Fruit fly (Drosophila melanogaster) whole organism, embryonic: ENCODE measurements around the gene CG31675.
A peak's percentile ranks its signal among the peaks of the same experiment; 100 is the strongest.

Experiments
- Antp ChIP-seq: fragments of 200-800 bp; sonication (Bioruptor generic); optimal IDR thresholded peaks from 3 replicates; lab custom pipeline; 2016; ENCODE audit warnings: missing biosample characterization, missing genetic modification characterization
- CG10274 ChIP-seq: fragments of 200-800 bp; sonication (Bioruptor generic); optimal IDR thresholded peaks from 3 replicates; lab custom pipeline; 2017; ENCODE audit warnings: missing biosample characterization, mild to moderate bottlenecking, missing genetic modification characterization
- CG10543 ChIP-seq: fragments of 200-800 bp; sonication (Bioruptor generic); optimal IDR thresholded peaks from 3 replicates; lab custom pipeline; 2017; ENCODE audit warnings: missing biosample characterization, mild to moderate bottlenecking, missing genetic modification characterization, moderate library complexity
- CG12071 ChIP-seq: fragments of 200-800 bp; sonication (Bioruptor generic); optimal IDR thresholded peaks from 3 replicates; lab custom pipeline; 2018; ENCODE audit warnings: missing biosample characterization, mild to moderate bottlenecking, missing genetic modification characterization
- CG12299 ChIP-seq: fragments of 200-800 bp; sonication (Bioruptor generic); optimal IDR thresholded peaks from 2 replicates; lab custom pipeline; 2018; ENCODE audit warnings: missing biosample characterization, mild to moderate bottlenecking, missing genetic modification characterization
- CG1529 ChIP-seq: fragments of 200-800 bp; sonication (Bioruptor generic); optimal IDR thresholded peaks from 3 replicates; lab custom pipeline; 2018; ENCODE audit warnings: missing biosample characterization, missing genetic modification characterization
- CG17359 ChIP-seq: fragments of 200-800 bp; sonication (Bioruptor generic); optimal IDR thresholded peaks from 3 replicates; lab custom pipeline; 2018; ENCODE audit warnings: missing biosample characterization, mild to moderate bottlenecking, missing genetic modification characterization, moderate library complexity
- CG30403 ChIP-seq: fragments of 200-800 bp; sonication (Bioruptor generic); optimal IDR thresholded peaks from 3 replicates; lab custom pipeline; 2016; ENCODE audit warnings: missing biosample characterization, missing genetic modification characterization
- CG32767 ChIP-seq: fragments of 200-800 bp; sonication (Bioruptor generic); IDR thresholded peaks from 2 replicates; pipeline ENCODE4 v1.3.6; 2022; ENCODE audit warnings: missing biosample characterization, missing genetic modification characterization
- CG3281 ChIP-seq: fragments of 200-800 bp; sonication (Bioruptor generic); optimal IDR thresholded peaks from 3 replicates; lab custom pipeline; 2017; ENCODE audit warnings: missing biosample characterization, mild to moderate bottlenecking, missing genetic modification characterization
- CG4282 ChIP-seq: fragments of 200-800 bp; sonication (Bioruptor generic); optimal IDR thresholded peaks from 2 replicates; lab custom pipeline; 2016; ENCODE audit warnings: missing biosample characterization, missing genetic modification characterization
- CG4730 ChIP-seq: fragments of 200-800 bp; sonication (Bioruptor generic); IDR thresholded peaks from 2 replicates; pipeline ENCODE4 v1.3.6; 2022; ENCODE audit warnings: missing biosample characterization, missing genetic modification characterization
- CG5245 ChIP-seq: fragments of 200-800 bp; sonication (Bioruptor generic); optimal IDR thresholded peaks from 3 replicates; lab custom pipeline; 2016; ENCODE audit warnings: missing biosample characterization, missing genetic modification characterization
- CG7745 ChIP-seq: fragments of 200-800 bp; sonication (Bioruptor generic); optimal IDR thresholded peaks from 2 replicates; lab custom pipeline; 2018; ENCODE audit warnings: missing biosample characterization, mild to moderate bottlenecking, missing genetic modification characterization, moderate library complexity
- CG7963 ChIP-seq: fragments of 200-800 bp; sonication (Bioruptor generic); IDR thresholded peaks from 3 replicates; pipeline ENCODE4 v1.3.6; 2022; ENCODE audit warnings: missing biosample characterization, missing genetic modification characterization; ENCODE audit not compliant: partially characterized antibody
- CG8388 ChIP-seq: fragments of 200-800 bp; sonication (Bioruptor generic); optimal IDR thresholded peaks from 2 replicates; lab custom pipeline; 2019; ENCODE audit warnings: missing biosample characterization, mild to moderate bottlenecking, missing genetic modification characterization, moderate library complexity
- CG8944 ChIP-seq: fragments of 200-800 bp; sonication (Bioruptor generic); optimal IDR thresholded peaks from 3 replicates; lab custom pipeline; 2016; ENCODE audit warnings: missing biosample characterization, missing genetic modification characterization
- CG9215 ChIP-seq: fragments of 200-800 bp; sonication (Bioruptor generic); IDR thresholded peaks from 2 replicates; pipeline ENCODE4 v1.3.6; 2022; ENCODE audit warnings: missing biosample characterization, missing genetic modification characterization
- CG9797 ChIP-seq: fragments of 200-800 bp; sonication (Bioruptor generic); optimal IDR thresholded peaks from 3 replicates; lab custom pipeline; 2018; ENCODE audit warnings: missing biosample characterization, mild to moderate bottlenecking, missing genetic modification characterization
- CTCF ChIP-seq: fragments of 200-800 bp; sonication (Bioruptor generic); optimal IDR thresholded peaks from 2 replicates; lab custom pipeline; 2017; ENCODE audit warnings: missing biosample characterization, mild to moderate bottlenecking, missing genetic modification characterization, moderate library complexity
- CkIIα-i1 ChIP-seq: fragments of 200-800 bp; sonication (Bioruptor generic); IDR thresholded peaks from 2 replicates; pipeline ENCODE4 v1.3.6; 2022; ENCODE audit warnings: missing biosample characterization, missing genetic modification characterization
- D19A ChIP-seq: fragments of 200-800 bp; optimal IDR thresholded peaks from 3 replicates; lab custom pipeline; 2019; ENCODE audit warnings: missing biosample characterization, mild to moderate bottlenecking, missing genetic modification characterization, moderate library complexity
- Doc2 ChIP-seq: fragments of 200-800 bp; sonication (Bioruptor generic); IDR thresholded peaks from 2 replicates; pipeline ENCODE4 v1.3.6; 2022; ENCODE audit warnings: missing biosample characterization, missing genetic modification characterization
- Dref ChIP-seq: fragments of 200-800 bp; sonication (Bioruptor generic); IDR thresholded peaks from 2 replicates; pipeline ENCODE4 v1.3.6; 2022; ENCODE audit warnings: missing biosample characterization, missing genetic modification characterization
- HmgD ChIP-seq: fragments of 200-800 bp; sonication (Bioruptor generic); optimal IDR thresholded peaks from 3 replicates; lab custom pipeline; 2016; ENCODE audit warnings: missing biosample characterization, missing genetic modification characterization
- NFAT ChIP-seq: fragments of 200-800 bp; sonication (Bioruptor generic); IDR thresholded peaks from 2 replicates; pipeline ENCODE4 v1.3.6; 2022; ENCODE audit warnings: missing biosample characterization, missing genetic modification characterization
- Oli ChIP-seq: fragments of 200-800 bp; sonication (Bioruptor generic); optimal IDR thresholded peaks from 2 replicates; lab custom pipeline; 2018; ENCODE audit warnings: missing biosample characterization, mild to moderate bottlenecking, missing genetic modification characterization, moderate library complexity
- Ptx1 ChIP-seq: fragments of 200-800 bp; sonication (Bioruptor generic); IDR thresholded peaks from 2 replicates; pipeline ENCODE4 v1.3.6; 2022; ENCODE audit warnings: missing biosample characterization, missing genetic modification characterization
- Rfx ChIP-seq: fragments of 200-800 bp; sonication (Bioruptor generic); IDR thresholded peaks from 2 replicates; pipeline ENCODE4 v1.3.6; 2022; ENCODE audit warnings: missing biosample characterization, missing genetic modification characterization
- Stat92E ChIP-seq, 3 experiments: fragments of >200 bp in 2 of 3; fragments of 200-800 bp in 1 of 3; sonication (Bioruptor generic) in 1 of 3; optimal IDR thresholded peaks; 2 replicates each; lab custom pipeline; 2017 to 2019; ENCODE audit warnings: missing biosample characterization in 3 of 3, missing genetic modification characterization in 3 of 3, mild to moderate bottlenecking in 1 of 3, moderate library complexity in 1 of 3
- Xrp1 ChIP-seq: fragments of 200-800 bp; sonication (Bioruptor generic); IDR thresholded peaks from 2 replicates; pipeline ENCODE4 v1.3.6; 2022; ENCODE audit warnings: missing biosample characterization, missing genetic modification characterization
- chm ChIP-seq: fragments of 200-800 bp; sonication (Bioruptor generic); IDR thresholded peaks from 2 replicates; pipeline ENCODE4 v1.3.6; 2022; ENCODE audit warnings: missing biosample characterization, missing genetic modification characterization
- cwo ChIP-seq: fragments of 200-800 bp; sonication (Bioruptor generic); optimal IDR thresholded peaks from 3 replicates; lab custom pipeline; 2017; ENCODE audit warnings: missing biosample characterization, missing genetic modification characterization, mild to moderate bottlenecking, moderate library complexity, missing genetic modification reagents
- dati ChIP-seq: fragments of 200-800 bp; sonication (Bioruptor generic); IDR thresholded peaks from 2 replicates; pipeline ENCODE4 v1.3.6; 2022; ENCODE audit warnings: missing biosample characterization, missing genetic modification characterization
- dimm ChIP-seq: fragments of 200-800 bp; sonication (Bioruptor generic); IDR thresholded peaks from 2 replicates; pipeline ENCODE4 v1.3.6; 2022; ENCODE audit warnings: missing biosample characterization, missing genetic modification characterization
- disco-r ChIP-seq: fragments of 200-800 bp; sonication (Bioruptor generic); optimal IDR thresholded peaks from 2 replicates; lab custom pipeline; 2016; ENCODE audit warnings: missing biosample characterization, missing genetic modification characterization
- dysf ChIP-seq: fragments of 200-800 bp; sonication (Bioruptor generic); IDR thresholded peaks from 3 replicates; pipeline ENCODE4 v1.3.6; 2022; ENCODE audit warnings: missing biosample characterization, missing genetic modification characterization
- emc ChIP-seq: fragments of 200-800 bp; sonication (Bioruptor generic); optimal IDR thresholded peaks from 2 replicates; lab custom pipeline; 2016; ENCODE audit warnings: missing biosample characterization, missing genetic modification characterization
- fd102C ChIP-seq: fragments of 200-800 bp; sonication (Bioruptor generic); optimal IDR thresholded peaks from 2 replicates; lab custom pipeline; 2018; ENCODE audit warnings: missing biosample characterization, mild to moderate bottlenecking, missing genetic modification characterization, moderate library complexity
- gcm ChIP-seq: fragments of 200-800 bp; sonication (Bioruptor generic); optimal IDR thresholded peaks from 2 replicates; lab custom pipeline; 2019; ENCODE audit warnings: missing biosample characterization, mild to moderate bottlenecking, missing genetic modification characterization, moderate library complexity
- gcm2 ChIP-seq: fragments of 200-800 bp; sonication (Bioruptor generic); optimal IDR thresholded peaks from 2 replicates; lab custom pipeline; 2016; ENCODE audit warnings: missing biosample characterization, missing genetic modification characterization
- ham ChIP-seq: fragments of 200-800 bp; sonication (Bioruptor generic); IDR thresholded peaks from 2 replicates; pipeline ENCODE4 v1.3.6; 2022; ENCODE audit warnings: missing biosample characterization, missing genetic modification characterization
- jigr1 ChIP-seq: fragments of 200-800 bp; sonication (Bioruptor generic); IDR thresholded peaks from 3 replicates; pipeline ENCODE4 v1.3.6; 2022; ENCODE audit warnings: missing biosample characterization, missing genetic modification characterization
- lov ChIP-seq, 2 experiments: fragments of 200-800 bp in 1 of 2; fragments of >200 bp in 1 of 2; sonication (Bioruptor generic) in 1 of 2; IDR thresholded peaks in 1 of 2; optimal IDR thresholded peaks in 1 of 2; 2 replicates in 1 of 2; 3 replicates in 1 of 2; pipeline versions ENCODE4 v1.3.6 to Lab custom; 2017 to 2022; ENCODE audit warnings: missing biosample characterization in 1 of 2, missing genetic modification characterization in 1 of 2
- onecut ChIP-seq: fragments of 200-800 bp; sonication (Bioruptor generic); IDR thresholded peaks from 2 replicates; pipeline ENCODE4 v1.3.6; 2022; ENCODE audit warnings: missing biosample characterization, missing genetic modification characterization
- org-1 ChIP-seq: fragments of 200-800 bp; sonication (Bioruptor generic); optimal IDR thresholded peaks from 2 replicates; lab custom pipeline; 2017; ENCODE audit warnings: missing biosample characterization, missing genetic modification characterization
- peb ChIP-seq: fragments of 200-800 bp; sonication (Bioruptor generic); IDR thresholded peaks from 2 replicates; pipeline ENCODE4 v1.3.6; 2022; ENCODE audit warnings: missing biosample characterization, missing genetic modification characterization
- pho ChIP-seq: fragments of 200-800 bp; sonication (Bioruptor generic); optimal IDR thresholded peaks from 2 replicates; lab custom pipeline; 2016; ENCODE audit warnings: missing biosample characterization, missing genetic modification characterization
- rib ChIP-seq: fragments of 200-800 bp; sonication (Bioruptor generic); IDR thresholded peaks from 2 replicates; pipeline ENCODE4 v1.3.6; 2022; ENCODE audit warnings: missing biosample characterization, missing genetic modification characterization
- slbo ChIP-seq: fragments of 200-800 bp; sonication (Bioruptor generic); IDR thresholded peaks from 2 replicates; pipeline ENCODE4 v1.3.6; 2022; ENCODE audit warnings: missing biosample characterization, missing genetic modification characterization
- sug ChIP-seq: fragments of 200-800 bp; optimal IDR thresholded peaks from 2 replicates; lab custom pipeline; 2019; ENCODE audit warnings: missing biosample characterization, mild to moderate bottlenecking, missing genetic modification characterization, moderate library complexity
- vfl ChIP-seq: fragments of 200-800 bp; sonication (Bioruptor generic); optimal IDR thresholded peaks from 2 replicates; lab custom pipeline; 2016; ENCODE audit warnings: missing biosample characterization, missing genetic modification characterization

The CG31675 gene

DNA sequence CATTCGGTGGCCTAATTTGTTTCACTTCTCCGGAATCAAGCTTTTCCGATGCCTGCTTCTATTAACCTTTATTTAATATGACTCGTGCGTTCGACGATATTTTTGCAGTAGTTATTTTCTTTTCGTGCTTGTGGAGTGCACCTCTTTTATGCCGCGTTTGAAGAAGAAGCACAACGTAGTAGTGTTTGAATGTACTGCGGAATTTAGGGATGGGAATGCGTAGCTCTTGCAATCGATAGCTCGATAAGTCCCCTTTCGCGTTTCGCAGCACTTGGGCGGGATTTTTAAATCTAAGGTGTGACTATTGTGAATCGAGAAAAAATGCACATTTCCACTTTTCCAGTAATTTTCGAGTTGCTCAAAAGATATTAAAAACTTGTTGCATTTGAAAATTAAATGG lies 51.2 kb downstream of the CG31675 start, which contains the start of the genes CG43739 and sky (continued):
- no peak for TF ChIP-seq dysf (GFP tag; lab: Robert Waterston, UW)
- TF ChIP-seq jigr1 (GFP tag; lab: Robert Waterston, UW): no peak
- TF ChIP-seq ham (GFP tag; lab: Robert Waterston, UW): no peak
- TF ChIP-seq Ptx1 (GFP tag; lab: Robert Waterston, UW): no peak
- TF ChIP-seq CG4282 (GFP tag; lab: Kevin White, UChicago): no peak
- no peak for TF ChIP-seq CG8944 (GFP tag; lab: Kevin White, UChicago)
- TF ChIP-seq Stat92E (GFP tag; optimal IDR thresholded peaks at IDR 0.05; lab: Kevin White, UChicago): no peak
- no peak for TF ChIP-seq emc
- no peak for TF ChIP-seq dimm (GFP tag; lab: Robert Waterston, UW)
- no peak for TF ChIP-seq cwo (GFP tag; lab: Kevin White, UChicago)
- TF ChIP-seq Xrp1 (GFP tag; lab: Robert Waterston, UW): no peak
- TF ChIP-seq CG12299 (tag; lab: Kevin White, UChicago): no peak
- TF ChIP-seq Rfx (GFP tag; lab: Robert Waterston, UW): peak; percentile 59
- TF ChIP-seq peb (GFP tag; lab: Robert Waterston, UW): no peak
- no peak for TF ChIP-seq D19A (tag; lab: Kevin White, UChicago)
- peak; percentile 32; the same call in 1 of the 2 replicates for TF ChIP-seq chm (GFP tag; lab: Robert Waterston, UW)
- no peak for TF ChIP-seq CG8388 (GFP tag; lab: Kevin White, UChicago)
- no peak for TF ChIP-seq dati (GFP tag; lab: Robert Waterston, UW)
- no peak for TF ChIP-seq gcm (GFP tag; lab: Kevin White, UChicago)
- TF ChIP-seq fd102C (GFP tag; lab: Kevin White, UChicago): no peak
- no peak for TF ChIP-seq CG10274 (GFP tag; lab: Kevin White, UChicago)
- peak; percentile 85 for TF ChIP-seq CG7963 (GFP tag; lab: Robert Waterston, UW)
- peak; percentile 73 for TF ChIP-seq slbo (GFP tag; lab: Robert Waterston, UW)
- TF ChIP-seq CG17359: no peak
- TF ChIP-seq disco-r (GFP tag; lab: Kevin White, UChicago): no peak
- 0 out of 2 replicates have a peak, but pooled peaks have one; percentile 38 for TF ChIP-seq rib
- TF ChIP-seq CG7745 (tag; lab: Kevin White, UChicago): no peak
- TF ChIP-seq CG5245 (GFP tag; lab: Kevin White, UChicago): no peak
- 0 out of 2 replicates have a peak, but pooled peaks have one; percentile 10 for TF ChIP-seq onecut (GFP tag; lab: Robert Waterston, UW)
- peak; percentile 72 for TF ChIP-seq HmgD (GFP tag; lab: Kevin White, UChicago)
- TF ChIP-seq NFAT (GFP tag; lab: Robert Waterston, UW): no peak
- peak; percentile 28 for TF ChIP-seq CG9797 (GFP tag; lab: Kevin White, UChicago)
- TF ChIP-seq Antp (GFP tag; lab: Kevin White, UChicago): peak; percentile 54
- no peak for TF ChIP-seq org-1 (GFP tag; lab: Kevin White, UChicago)
- TF ChIP-seq CG10543 (GFP tag; lab: Kevin White, UChicago): no peak
- TF ChIP-seq Dref: peak; percentile 94
- TF ChIP-seq lov (optimal IDR thresholded peaks at IDR 0.05; lab: Kevin White, UChicago): no peak
- TF ChIP-seq lov (GFP tag; IDR thresholded peaks at IDR 0.05; lab: Robert Waterston, UW): 0 out of 3 replicates have a peak, but pooled peaks have one; percentile 22
- TF ChIP-seq vfl: peak; percentile 51
- no peak for TF ChIP-seq CG3281 (GFP tag; lab: Kevin White, UChicago)
- TF ChIP-seq sug (tag; lab: Kevin White, UChicago): peak; percentile 18
- no peak for TF ChIP-seq gcm2
- TF ChIP-seq CG9215 (GFP tag; lab: Robert Waterston, UW): 0 out of 2 replicates have a peak, but pooled peaks have one; percentile 17
- peak; percentile 18 for TF ChIP-seq CTCF
- peak; percentile 27 for TF ChIP-seq pho (GFP tag; lab: Kevin White, UChicago)
- no peak for TF ChIP-seq CG32767 (GFP tag; lab: Robert Waterston, UW)
- peak; percentile 28 for TF ChIP-seq CG30403 (GFP tag; lab: Kevin White, UChicago)
- no peak for TF ChIP-seq CG12071 (GFP tag; lab: Kevin White, UChicago)
- TF ChIP-seq CG1529: no peak
- TF ChIP-seq Doc2 (GFP tag; lab: Robert Waterston, UW): no peak
- TF ChIP-seq CkIIα-i1 (GFP tag; lab: Robert Waterston, UW): no peak
- TF ChIP-seq Oli (tag; lab: Kevin White, UChicago): no peak
- TF ChIP-seq CG4730: no peak
